Worm (Caenorhabditis elegans) whole organism, late embryonic: ENCODE data around the gene ugt-9.

Experiments used
- C08G9.2 ChIP-seq: sonication (generic microtip); optimal IDR thresholded peaks from 2 replicates; lab custom pipeline; 2016; ENCODE audit warnings: mild to moderate bottlenecking, missing genetic modification characterization, moderate library complexity, missing compliant biosample characterization
- F13H6.1 ChIP-seq: sonication (generic microtip); optimal IDR thresholded peaks from 2 replicates; lab custom pipeline; 2016; ENCODE audit warnings: missing genetic modification characterization, missing compliant biosample characterization
- K09A11.1 ChIP-seq: sonication (generic microtip); optimal IDR thresholded peaks from 2 replicates; lab custom pipeline; 2017; ENCODE audit warnings: antibody characterized with exemption, mild to moderate bottlenecking, missing genetic modification characterization, missing compliant biosample characterization; ENCODE audit not compliant: insufficient read depth
- Y22D7AL.16 ChIP-seq: sonication (generic microtip); optimal IDR thresholded peaks from 2 replicates; lab custom pipeline; 2016; ENCODE audit warnings: missing genetic modification characterization, missing compliant biosample characterization
- ceh-14 ChIP-seq: sonication (generic microtip); optimal IDR thresholded peaks from 2 replicates; lab custom pipeline; 2016; ENCODE audit warnings: missing genotype, missing genetic modification characterization, missing compliant biosample characterization
- ceh-19 ChIP-seq: fragments of 200-800 bp; sonication (Bioruptor generic); optimal IDR thresholded peaks from 2 replicates; lab custom pipeline; 2018; ENCODE audit warnings: mild to moderate bottlenecking, missing genetic modification characterization, missing compliant biosample characterization
- ceh-22 ChIP-seq: sonication (generic microtip); optimal IDR thresholded peaks from 2 replicates; lab custom pipeline; 2017; ENCODE audit warnings: missing biosample characterization, missing genetic modification characterization
- ceh-31 ChIP-seq: sonication (generic microtip); optimal IDR thresholded peaks from 2 replicates; lab custom pipeline; 2016; ENCODE audit warnings: missing genetic modification characterization, missing compliant biosample characterization
- ceh-34 ChIP-seq: sonication (generic microtip); optimal IDR thresholded peaks from 2 replicates; lab custom pipeline; 2016; ENCODE audit warnings: mild to moderate bottlenecking, missing genetic modification characterization, missing compliant biosample characterization
- ceh-45 ChIP-seq: fragments of 200-800 bp; sonication (Bioruptor generic); IDR thresholded peaks from 2 replicates; pipeline ENCODE4 v1.3.6; 2022; ENCODE audit warnings: missing genetic modification reagents, missing genetic modification characterization, missing compliant biosample characterization
- che-1 ChIP-seq: sonication (generic microtip); optimal IDR thresholded peaks from 2 replicates; lab custom pipeline; 2016; ENCODE audit warnings: mild to moderate bottlenecking, missing genetic modification characterization, missing compliant biosample characterization
- dmd-4 ChIP-seq: sonication (generic microtip); optimal IDR thresholded peaks from 2 replicates; lab custom pipeline; 2016; ENCODE audit warnings: borderline replicate concordance, missing genetic modification characterization, missing compliant biosample characterization
- elt-2 ChIP-seq: sonication (generic microtip); optimal IDR thresholded peaks from 2 replicates; lab custom pipeline; 2016; ENCODE audit warnings: missing genetic modification reagents, missing genetic modification characterization, missing compliant biosample characterization
- ets-4 ChIP-seq: sonication (generic microtip); optimal IDR thresholded peaks from 2 replicates; lab custom pipeline; 2016; ENCODE audit warnings: missing genetic modification characterization, missing compliant biosample characterization
- fax-1 ChIP-seq: sonication (generic microtip); optimal IDR thresholded peaks from 2 replicates; lab custom pipeline; 2016; ENCODE audit warnings: missing genotype, missing genetic modification characterization, missing compliant biosample characterization
- gmeb-2 ChIP-seq: sonication (generic microtip); optimal IDR thresholded peaks from 2 replicates; lab custom pipeline; 2016; ENCODE audit warnings: missing genetic modification characterization, inconsistent platforms, missing compliant biosample characterization
- hlh-13 ChIP-seq: fragments of 200-800 bp; sonication (Bioruptor generic); optimal IDR thresholded peaks from 2 replicates; lab custom pipeline; 2018; ENCODE audit warnings: mild to moderate bottlenecking, missing genetic modification characterization, missing compliant biosample characterization
- hlh-15 ChIP-seq: sonication (generic microtip); optimal IDR thresholded peaks from 2 replicates; lab custom pipeline; 2016; ENCODE audit warnings: missing genetic modification characterization, missing compliant biosample characterization
- hlh-30 ChIP-seq: sonication (generic microtip); optimal IDR thresholded peaks from 2 replicates; lab custom pipeline; 2017; ENCODE audit warnings: antibody characterized with exemption, missing genetic modification characterization, missing compliant biosample characterization; ENCODE audit not compliant: insufficient read depth
- hlh-6 ChIP-seq: sonication (generic microtip); optimal IDR thresholded peaks from 2 replicates; lab custom pipeline; 2016; ENCODE audit warnings: missing genotype, missing genetic modification characterization, missing compliant biosample characterization
- hlh-8 ChIP-seq: sonication (generic microtip); optimal IDR thresholded peaks from 2 replicates; lab custom pipeline; 2016; ENCODE audit warnings: missing genotype, missing genetic modification characterization, missing compliant biosample characterization
- madf-2 ChIP-seq: sonication (generic microtip); optimal IDR thresholded peaks from 2 replicates; lab custom pipeline; 2017; ENCODE audit warnings: missing genetic modification characterization, missing compliant biosample characterization
- mec-3 ChIP-seq: sonication (generic microtip); optimal IDR thresholded peaks from 2 replicates; lab custom pipeline; 2016; ENCODE audit warnings: borderline replicate concordance, missing genetic modification characterization, missing compliant biosample characterization
- nhr-232 ChIP-seq: sonication (generic microtip); optimal IDR thresholded peaks from 2 replicates; lab custom pipeline; 2016; ENCODE audit warnings: missing genetic modification characterization, missing compliant biosample characterization
- npax-4 ChIP-seq: sonication (generic microtip); optimal IDR thresholded peaks from 2 replicates; lab custom pipeline; 2016; ENCODE audit warnings: missing genetic modification characterization, missing compliant biosample characterization
- odd-2 ChIP-seq: sonication (generic microtip); optimal IDR thresholded peaks from 2 replicates; lab custom pipeline; 2017; ENCODE audit warnings: antibody characterized with exemption, mild to moderate bottlenecking, missing genetic modification characterization, missing compliant biosample characterization
- pag-3 ChIP-seq: sonication (generic microtip); optimal IDR thresholded peaks from 2 replicates; lab custom pipeline; 2016; ENCODE audit warnings: missing compliant biosample characterization, missing genetic modification characterization, borderline replicate concordance
- pat-9 ChIP-seq: fragments of 200-800 bp; sonication (Bioruptor generic); optimal IDR thresholded peaks from 2 replicates; lab custom pipeline; 2018; ENCODE audit warnings: mild to moderate bottlenecking, missing genetic modification characterization, moderate library complexity, missing compliant biosample characterization
- pax-1 ChIP-seq: fragments of 150-350 bp; optimal IDR thresholded peaks from 2 replicates; lab custom pipeline; 2014; ENCODE audit warnings: missing biosample characterization, missing genetic modification characterization
- pha-4 ChIP-seq: fragments of 150-350 bp; optimal IDR thresholded peaks from 2 replicates; lab custom pipeline; 2018; ENCODE audit warnings: missing biosample characterization, missing genetic modification reagents, missing genetic modification characterization
- pros-1 ChIP-seq: fragments of 150-350 bp; optimal IDR thresholded peaks from 2 replicates; lab custom pipeline; 2014; ENCODE audit warnings: missing biosample characterization, missing genetic modification reagents, missing genetic modification characterization
- ref-2 ChIP-seq: sonication (generic microtip); optimal IDR thresholded peaks from 2 replicates; lab custom pipeline; 2016; ENCODE audit warnings: missing genetic modification characterization, missing compliant biosample characterization
- sox-2 ChIP-seq: fragments of 200-800 bp; sonication (Bioruptor generic); IDR thresholded peaks from 2 replicates; pipeline ENCODE4 v1.3.6; 2022; ENCODE audit warnings: missing genetic modification reagents, missing genetic modification characterization, missing compliant biosample characterization
- tbx-2 ChIP-seq: sonication (generic microtip); optimal IDR thresholded peaks from 2 replicates; lab custom pipeline; 2016; ENCODE audit warnings: missing genetic modification characterization, missing compliant biosample characterization
- tbx-7 ChIP-seq: sonication (generic microtip); optimal IDR thresholded peaks from 2 replicates; lab custom pipeline; 2016; ENCODE audit warnings: missing genotype, missing genetic modification characterization, missing compliant biosample characterization
- zip-5 ChIP-seq: sonication (generic microtip); optimal IDR thresholded peaks from 2 replicates; lab custom pipeline; 2016; ENCODE audit warnings: missing genetic modification characterization, missing compliant biosample characterization
- ztf-16 ChIP-seq: sonication (generic microtip); optimal IDR thresholded peaks from 2 replicates; lab custom pipeline; 2017; ENCODE audit warnings: missing genetic modification characterization, missing compliant biosample characterization

Gene ugt-9

DNA sequence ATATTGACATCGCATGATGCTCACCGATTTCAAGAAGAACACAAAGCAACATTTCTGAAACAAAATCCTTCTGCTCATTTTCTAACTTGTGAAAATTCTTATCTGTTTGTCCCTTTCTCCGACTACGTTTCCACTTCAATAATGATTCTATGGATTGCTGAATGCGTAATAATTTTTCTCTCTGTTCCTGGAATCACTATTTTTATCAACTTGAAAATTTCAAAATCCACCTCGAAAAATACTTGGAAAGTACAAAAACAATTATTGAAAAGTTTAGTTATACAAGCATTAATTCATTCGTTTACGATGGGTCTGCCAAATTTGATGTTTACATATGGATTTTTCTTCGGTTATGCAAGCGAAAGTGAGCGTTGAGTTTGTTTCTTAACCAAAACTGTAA lies 26.2 kb downstream of the ugt-9 start, which contains the start of gene srh-22:
Gene srh-22, plus strand, starts transcription at position 301 of the 400 bp plus-strand sequence.
- TF ChIP-seq ref-2 (tag; lab: Kevin White, UChicago) (no peak), pros-1 (no peak), tbx-2 (tag; lab: Kevin White, UChicago) (no peak), F13H6.1 (tag; lab: Kevin White, UChicago) (no peak), gmeb-2 (tag; lab: Kevin White, UChicago) (no peak), pag-3 (tag; lab: Kevin White, UChicago) (no peak), madf-2 (tag; lab: Kevin White, UChicago) (no peak), ets-4 (tag; lab: Kevin White, UChicago) (no peak), hlh-15 (no peak), ceh-34 (no peak), ceh-22 (no peak), ztf-16 (no peak), hlh-30 (tag; lab: Kevin White, UChicago) (no peak)

ce11 chrV:4924618-4925017 lies 28.8 kb downstream of the ugt-9 start, which contains the start of gene srh-20:
Gene srh-20 (plus strand): TSS chrV:4924918.
- TF ChIP-seq madf-2 (tag; lab: Kevin White, UChicago), result no peak
- no peak for TF ChIP-seq ref-2 (tag; lab: Kevin White, UChicago)
- no peak for TF ChIP-seq pax-1 (tag; lab: Kevin White, UChicago)
- TF ChIP-seq dmd-4 (tag; lab: Kevin White, UChicago), result no peak
- no peak for TF ChIP-seq ceh-14 (tag; lab: Kevin White, UChicago)
- no peak for TF ChIP-seq ceh-19
- no peak for TF ChIP-seq zip-5
- no peak for TF ChIP-seq elt-2 (tag; lab: Kevin White, UChicago)
- no peak for TF ChIP-seq hlh-13 (GFP tag; lab: Kevin White, UChicago)
- TF ChIP-seq ceh-45 (GFP tag; lab: Robert Waterston, UW), result no peak
- no peak for TF ChIP-seq pat-9 (tag; lab: Kevin White, UChicago)
- TF ChIP-seq, all 69 proteins: peak for 0

DNA sequence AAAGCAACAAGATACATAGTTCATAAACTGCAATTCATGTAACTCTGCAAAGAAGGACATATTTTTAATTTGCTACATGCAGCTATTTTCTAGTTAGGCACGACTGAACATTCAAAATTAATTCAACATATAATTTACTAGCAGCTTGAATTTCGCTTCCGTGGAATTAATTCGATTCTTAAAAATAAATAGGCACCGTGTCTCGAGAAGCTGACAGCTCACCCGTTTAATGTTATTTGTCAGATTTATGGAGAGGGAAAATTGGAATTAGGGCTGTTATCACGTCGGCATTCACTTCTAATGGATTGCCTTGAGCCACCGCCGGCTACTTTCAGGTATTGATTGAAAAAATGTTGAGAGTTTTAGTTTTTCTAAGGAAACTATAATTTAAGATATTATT lies 30.5 kb downstream of the ugt-9 start, which contains the start of gene srh-21:
Gene srh-21, plus strand, starts transcription at position 301 of the 400 bp plus-strand sequence.
- no peak for TF ChIP-seq tbx-7 (tag; lab: Kevin White, UChicago)
- TF ChIP-seq ceh-31 (tag; lab: Kevin White, UChicago), result no peak
- TF ChIP-seq hlh-8 (tag; lab: Kevin White, UChicago), result no peak
- TF ChIP-seq madf-2 (tag; lab: Kevin White, UChicago), result no peak
- no peak for TF ChIP-seq pros-1
- TF ChIP-seq sox-2 (GFP tag; lab: Robert Waterston, UW), result no peak
- no peak for TF ChIP-seq zip-5
- no peak for TF ChIP-seq pha-4
- no peak for TF ChIP-seq elt-2 (tag; lab: Kevin White, UChicago)
- TF ChIP-seq nhr-232 (tag; lab: Kevin White, UChicago), result no peak
- no peak for TF ChIP-seq hlh-6 (tag; lab: Kevin White, UChicago)
- TF ChIP-seq ceh-22, result no peak
- no peak for TF ChIP-seq che-1 (tag; lab: Kevin White, UChicago)
- TF ChIP-seq odd-2 (tag; lab: Kevin White, UChicago), result no peak
- TF ChIP-seq mec-3 (tag; lab: Kevin White, UChicago), result no peak
- TF ChIP-seq ceh-19, result no peak
- no peak for TF ChIP-seq ceh-34

- no peak for TF ChIP-seq ceh-45 (GFP tag; lab: Robert Waterston, UW)
- no peak for TF ChIP-seq sox-2 (GFP tag; lab: Robert Waterston, UW)
- no peak for TF ChIP-seq Y22D7AL.16 (tag; lab: Kevin White, UChicago)
- TF ChIP-seq npax-4 (tag; lab: Kevin White, UChicago), result no peak
- no peak for TF ChIP-seq fax-1 (tag; lab: Kevin White, UChicago)
- TF ChIP-seq K09A11.1 (tag; lab: Kevin White, UChicago), result no peak
- TF ChIP-seq ztf-16, result no peak
- TF ChIP-seq C08G9.2 (tag; lab: Kevin White, UChicago), result no peak
- no peak for TF ChIP-seq ceh-31 (tag; lab: Kevin White, UChicago)
- TF ChIP-seq ceh-19, result no peak
- TF ChIP-seq, all 69 proteins: peak for 0
These were observed 34.0 kb downstream of the ugt-9 start, which contains the start of gene str-205 for ce11 chrV:4929842-4930241. Gene str-205 (minus strand): TSS chrV:4929942.
